Worm (Caenorhabditis elegans) whole organism, L4 larva: ENCODE data around the gene F22B7.3.

Experiments used
- F26F4.8 ChIP-seq: fragments of 200-800 bp; sonication (Bioruptor generic); conservative IDR thresholded peaks from 2 replicates; pipeline ENCODE4 v1.3.6; 2022; ENCODE audit warnings: missing genetic modification characterization, missing compliant biosample characterization
- F37D6.2 ChIP-seq: sonication (generic microtip); optimal IDR thresholded peaks from 2 replicates; lab custom pipeline; 2016; ENCODE audit warnings: mild to moderate bottlenecking, missing genetic modification characterization, missing compliant biosample characterization
- R02D3.7 ChIP-seq: fragments of 150-350 bp; sonication (generic microtip); optimal IDR thresholded peaks from 3 replicates; lab custom pipeline; 2014; ENCODE audit warnings: missing biosample characterization, missing genetic modification characterization
- T26A8.4 ChIP-seq: fragments of 200-800 bp; sonication (Bioruptor generic); IDR thresholded peaks from 2 replicates; pipeline ENCODE4 v1.3.6; 2022; ENCODE audit warnings: missing genetic modification characterization, missing compliant biosample characterization
- Y48G9A.11 ChIP-seq: fragments of 200-800 bp; sonication (Bioruptor generic); IDR thresholded peaks from 2 replicates; pipeline ENCODE4 v1.3.6; 2022; ENCODE audit warnings: missing genetic modification reagents, missing genetic modification characterization, missing compliant biosample characterization
- Y5F2A.4 ChIP-seq: fragments of 200-800 bp; sonication (Bioruptor generic); optimal IDR thresholded peaks from 2 replicates; lab custom pipeline; 2018; ENCODE audit warnings: mild to moderate bottlenecking, missing genetic modification characterization, missing compliant biosample characterization
- Y75B8A.6 ChIP-seq: fragments of 200-800 bp; sonication (Bioruptor generic); IDR thresholded peaks from 2 replicates; pipeline ENCODE4 v1.3.6; 2022; ENCODE audit warnings: missing genetic modification reagents, missing genetic modification characterization, missing compliant biosample characterization
- aha-1 ChIP-seq: fragments of 150-350 bp; peaks from one replicate; lab custom pipeline; 2014; ENCODE audit warnings: missing biosample characterization, missing genetic modification characterization
- aly-2 ChIP-seq: sonication (generic microtip); optimal IDR thresholded peaks from 2 replicates; lab custom pipeline; 2018; ENCODE audit warnings: missing biosample characterization, missing genetic modification characterization
- ama-1 ChIP-seq: fragments of 150-350 bp; optimal IDR thresholded peaks from 2 replicates; lab custom pipeline; 2014; ENCODE audit warnings: inconsistent platforms, mixed read lengths
- arid-1 ChIP-seq: fragments of 200-800 bp; sonication (Bioruptor generic); conservative IDR thresholded peaks from 2 replicates; pipeline ENCODE4 v1.3.6; 2022; ENCODE audit warnings: missing genetic modification reagents, missing genetic modification characterization, missing compliant biosample characterization
- ceh-44 ChIP-seq: fragments of 200-800 bp; sonication (Bioruptor generic); IDR thresholded peaks from 2 replicates; pipeline ENCODE4 v1.3.6; 2022; ENCODE audit warnings: missing genetic modification reagents, missing genetic modification characterization, missing compliant biosample characterization
- ceh-82 ChIP-seq: sonication (generic microtip); optimal IDR thresholded peaks from 2 replicates; lab custom pipeline; 2017; ENCODE audit warnings: missing biosample characterization, missing genetic modification characterization
- ctbp-1 ChIP-seq: fragments of 200-800 bp; sonication (Bioruptor generic); IDR thresholded peaks from 2 replicates; pipeline ENCODE4 v1.3.6; 2022; ENCODE audit warnings: missing genetic modification reagents, missing genetic modification characterization, missing compliant biosample characterization
- daf-16 ChIP-seq, 3 experiments: sonication (generic microtip); optimal IDR thresholded peaks; 2 replicates each; lab custom pipeline; 2016 to 2017; ENCODE audit warnings: missing genetic modification characterization in 3 of 3, missing genetic modification reagents in 3 of 3, mild to moderate bottlenecking in 2 of 3, missing compliant biosample characterization in 2 of 3, missing biosample characterization in 1 of 3, moderate library complexity in 1 of 3
- dmd-6 ChIP-seq: fragments of 200-800 bp; sonication (Bioruptor generic); IDR thresholded peaks from 2 replicates; pipeline ENCODE4 v1.3.6; 2022; ENCODE audit warnings: missing genetic modification reagents, missing genetic modification characterization, missing compliant biosample characterization
- dmd-8 ChIP-seq: fragments of 200-800 bp; sonication (Bioruptor generic); IDR thresholded peaks from 2 replicates; pipeline ENCODE4 v1.3.6; 2022; ENCODE audit warnings: missing genetic modification characterization, missing compliant biosample characterization
- duxl-1 ChIP-seq: sonication (generic microtip); optimal IDR thresholded peaks from 2 replicates; lab custom pipeline; 2016; ENCODE audit warnings: mild to moderate bottlenecking, missing genetic modification characterization, moderate library complexity, missing compliant biosample characterization; ENCODE audit not compliant: poor library complexity
- dve-1 ChIP-seq: sonication (generic microtip); optimal IDR thresholded peaks from 2 replicates; lab custom pipeline; 2017; ENCODE audit warnings: antibody characterized with exemption, mild to moderate bottlenecking, missing genetic modification characterization, missing compliant biosample characterization; ENCODE audit not compliant: insufficient read depth
- egl-43 ChIP-seq: fragments of 200-800 bp; sonication (Bioruptor generic); IDR thresholded peaks from 2 replicates; pipeline ENCODE4 v1.3.6; 2022; ENCODE audit warnings: missing genetic modification reagents, missing genetic modification characterization, missing compliant biosample characterization
- hif-1 ChIP-seq, 2 experiments: sonication (generic microtip); optimal IDR thresholded peaks; 2 replicates each; lab custom pipeline; 2016 to 2017; ENCODE audit warnings: missing compliant biosample characterization in 2 of 2, missing genetic modification characterization in 2 of 2, missing genetic modification reagents in 2 of 2, missing genotype in 2 of 2, mild to moderate bottlenecking in 1 of 2
- hlh-11 ChIP-seq: fragments of 200-800 bp; sonication (Bioruptor generic); optimal IDR thresholded peaks from 2 replicates; lab custom pipeline; 2018; ENCODE audit warnings: mild to moderate bottlenecking, missing genetic modification characterization, missing compliant biosample characterization
- hmg-1.1 ChIP-seq: fragments of 200-800 bp; sonication (Bioruptor generic); IDR thresholded peaks from 2 replicates; pipeline ENCODE4 v1.3.6; 2022; ENCODE audit warnings: missing genetic modification reagents, missing genetic modification characterization, missing compliant biosample characterization
- lim-7 ChIP-seq: fragments of 200-800 bp; sonication (Bioruptor generic); IDR thresholded peaks from 2 replicates; pipeline ENCODE4 v1.3.6; 2022; ENCODE audit warnings: missing genetic modification characterization, missing compliant biosample characterization
- lin-1 ChIP-seq: fragments of 200-800 bp; sonication (Bioruptor generic); IDR thresholded peaks from 2 replicates; pipeline ENCODE4 v1.3.6; 2022; ENCODE audit warnings: missing genetic modification reagents, missing genetic modification characterization, missing compliant biosample characterization
- lin-13 ChIP-seq: fragments of 150-350 bp; optimal IDR thresholded peaks from 2 replicates; lab custom pipeline; 2014; ENCODE audit warnings: missing biosample characterization, missing genetic modification reagents, missing genetic modification characterization
- lin-38 ChIP-seq: fragments of 200-800 bp; sonication (Bioruptor generic); IDR thresholded peaks from 2 replicates; pipeline ENCODE4 v1.3.6; 2022; ENCODE audit warnings: missing genetic modification reagents, missing genetic modification characterization, missing compliant biosample characterization
- madf-5 ChIP-seq, 2 experiments: fragments of 200-800 bp; sonication (Bioruptor generic); IDR thresholded peaks; 2 replicates each; pipeline ENCODE4 v1.3.6; 2022; ENCODE audit warnings: missing compliant biosample characterization in 2 of 2, missing genetic modification characterization in 2 of 2
- madf-9 ChIP-seq: fragments of 200-800 bp; sonication (Bioruptor generic); conservative IDR thresholded peaks from 2 replicates; pipeline ENCODE4 v1.3.6; 2022; ENCODE audit warnings: missing genetic modification reagents, missing genetic modification characterization, missing compliant biosample characterization
- mdl-1 ChIP-seq, 2 experiments: fragments of 150-350 bp in 1 of 2; sonication (generic microtip) in 1 of 2; optimal IDR thresholded peaks; 2 replicates each; lab custom pipeline; 2014 to 2017; ENCODE audit warnings: missing biosample characterization in 2 of 2, missing genetic modification characterization in 2 of 2
- mdt-29 ChIP-seq: fragments of 200-800 bp; sonication (Bioruptor generic); IDR thresholded peaks from 2 replicates; pipeline ENCODE4 v1.3.6; 2022; ENCODE audit warnings: missing genetic modification reagents, missing genetic modification characterization, missing compliant biosample characterization
- mep-1 ChIP-seq: fragments of 150-350 bp; sonication (generic microtip); optimal IDR thresholded peaks from 3 replicates; lab custom pipeline; 2014; ENCODE audit warnings: missing biosample characterization, missing genetic modification characterization
- mes-2 ChIP-seq: sonication (generic microtip); optimal IDR thresholded peaks from 2 replicates; lab custom pipeline; 2016; ENCODE audit warnings: missing genotype, mild to moderate bottlenecking, missing genetic modification characterization, missing compliant biosample characterization; ENCODE audit not compliant: poor library complexity, severe bottlenecking
- mxl-2 ChIP-seq: fragments of 200-800 bp; sonication (Bioruptor generic); conservative IDR thresholded peaks from 2 replicates; pipeline ENCODE4 v1.3.6; 2022; ENCODE audit warnings: missing genetic modification reagents, missing genetic modification characterization, missing compliant biosample characterization
- mxl-3 ChIP-seq: fragments of 200-800 bp; sonication (Bioruptor generic); optimal IDR thresholded peaks from 2 replicates; lab custom pipeline; 2018; ENCODE audit warnings: mild to moderate bottlenecking, missing genetic modification characterization, missing compliant biosample characterization
- nhr-102 ChIP-seq: sonication (generic microtip); optimal IDR thresholded peaks from 2 replicates; lab custom pipeline; 2016; ENCODE audit warnings: mild to moderate bottlenecking, missing genetic modification characterization, moderate library complexity, missing compliant biosample characterization
- nhr-76 ChIP-seq: fragments of 150-350 bp; optimal IDR thresholded peaks from 2 replicates; lab custom pipeline; 2014; ENCODE audit warnings: missing biosample characterization, missing genetic modification characterization
- php-3 ChIP-seq: fragments of 200-800 bp; sonication (Bioruptor generic); IDR thresholded peaks from 2 replicates; pipeline ENCODE4 v1.3.6; 2022; ENCODE audit warnings: missing genetic modification reagents, missing genetic modification characterization, missing compliant biosample characterization
- pqm-1 ChIP-seq: sonication (generic microtip); optimal IDR thresholded peaks from 2 replicates; lab custom pipeline; 2017; ENCODE audit warnings: missing biosample characterization, missing genetic modification characterization
- rbr-2 ChIP-seq: sonication (generic microtip); optimal IDR thresholded peaks from 2 replicates; lab custom pipeline; 2016; ENCODE audit warnings: missing genotype, missing genetic modification characterization, missing compliant biosample characterization
- saeg-2 ChIP-seq: fragments of 200-800 bp; sonication (Bioruptor generic); IDR thresholded peaks from 2 replicates; pipeline ENCODE4 v1.3.6; 2022; ENCODE audit warnings: missing genetic modification reagents, missing genetic modification characterization, missing compliant biosample characterization
- snpc-1.2 ChIP-seq: fragments of 200-800 bp; sonication (Bioruptor generic); IDR thresholded peaks from 2 replicates; pipeline ENCODE4 v1.3.6; 2022; ENCODE audit warnings: missing genetic modification reagents, missing genetic modification characterization, missing compliant biosample characterization
- tag-97 ChIP-seq: fragments of 200-800 bp; sonication (Bioruptor generic); IDR thresholded peaks from 2 replicates; pipeline ENCODE4 v1.3.6; 2022; ENCODE audit warnings: missing genetic modification characterization, missing compliant biosample characterization
- unc-39 ChIP-seq: sonication (generic microtip); optimal IDR thresholded peaks from 2 replicates; lab custom pipeline; 2017; ENCODE audit warnings: missing biosample characterization, missing genetic modification characterization
- unc-62 ChIP-seq, 3 experiments: fragments of 150-350 bp in 1 of 3; sonication (generic microtip); optimal IDR thresholded peaks in 2 of 3; peaks in 1 of 3; 1 replicate in 1 of 3; 2 replicates in 2 of 3; lab custom pipeline; 2014 to 2017; ENCODE audit warnings: missing biosample characterization in 3 of 3, missing genetic modification characterization in 3 of 3, missing genetic modification reagents in 3 of 3, missing genotype in 1 of 3
- vab-7 ChIP-seq: fragments of 200-800 bp; sonication (Bioruptor generic); IDR thresholded peaks from 2 replicates; pipeline ENCODE4 v1.3.6; 2022; ENCODE audit warnings: missing genetic modification reagents, missing genetic modification characterization, missing compliant biosample characterization
- zfp-3 ChIP-seq: fragments of 200-800 bp; sonication (Bioruptor generic); conservative IDR thresholded peaks from 2 replicates; pipeline ENCODE4 v1.3.6; 2022; ENCODE audit warnings: missing genetic modification reagents, missing genetic modification characterization, missing compliant biosample characterization
- zip-11 ChIP-seq: fragments of 200-800 bp; sonication (Bioruptor generic); IDR thresholded peaks from 2 replicates; pipeline ENCODE4 v1.3.6; 2022; ENCODE audit warnings: missing genetic modification characterization, missing compliant biosample characterization
- zip-2 ChIP-seq: fragments of 150-350 bp; optimal IDR thresholded peaks from 2 replicates; lab custom pipeline; 2014; ENCODE audit warnings: missing biosample characterization, missing genetic modification characterization

F22B7.3 gene

DNA sequence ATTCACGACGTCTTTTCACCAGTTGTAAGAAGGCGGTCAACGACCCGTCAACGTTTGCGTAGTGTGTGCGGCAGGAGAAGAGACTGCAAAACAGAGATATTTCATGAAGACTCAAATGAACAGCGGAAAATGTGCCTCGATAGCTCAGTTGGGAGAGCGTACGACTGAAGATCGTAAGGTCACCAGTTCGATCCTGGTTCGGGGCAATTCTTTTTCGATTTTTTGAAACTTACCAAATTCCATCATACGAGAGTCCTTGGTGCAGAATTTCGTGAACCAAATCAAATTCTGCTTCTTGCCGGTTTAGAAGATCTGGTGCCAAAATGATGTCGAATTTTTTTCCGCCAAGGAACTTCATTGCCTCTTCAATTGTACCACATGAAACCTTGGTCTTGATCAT, 4.2 kb downstream of the F22B7.3 start:
- TF ChIP-seq R02D3.7 (tag; lab: Kevin White, UChicago): no peak
- TF ChIP-seq madf-9 (GFP tag; lab: Robert Waterston, UW): peak; percentile 35; the same call in 1 of the 2 replicates
- TF ChIP-seq lin-1: peak; percentile 72
- peak; percentile 31 for TF ChIP-seq duxl-1 (tag; lab: Kevin White, UChicago)
- TF ChIP-seq hlh-11 (tag; lab: Kevin White, UChicago): peak; percentile 14
- 0 out of 2 replicates have a peak, but pooled peaks have one; percentile 57 for TF ChIP-seq php-3 (GFP tag; lab: Robert Waterston, UW)
- peak; percentile 51 for TF ChIP-seq mxl-3 (GFP tag; lab: Kevin White, UChicago)
- peak; percentile 67 for TF ChIP-seq hmg-1.1
- peak; percentile 71 for TF ChIP-seq mes-2 (tag; lab: Kevin White, UChicago)
- peak; percentile 73 for TF ChIP-seq lin-38 (GFP tag; lab: Robert Waterston, UW)
- peak; percentile 34 for TF ChIP-seq mep-1 (tag; lab: Kevin White, UChicago)
- peak; percentile 18; the same call in 1 of the 2 replicates for TF ChIP-seq arid-1 (GFP tag; lab: Robert Waterston, UW)
- peak; percentile 44; the same call in 1 of the 2 replicates for TF ChIP-seq mdt-29 (GFP tag; lab: Robert Waterston, UW)
- TF ChIP-seq aly-2 (tag; lab: Kevin White, UChicago): peak; percentile 5
- no peak for TF ChIP-seq F37D6.2 (tag; lab: Kevin White, UChicago)
- peak; percentile 63; the same call in 1 of the 2 replicates for TF ChIP-seq F26F4.8 (GFP tag; lab: Robert Waterston, UW)
- no peak for TF ChIP-seq unc-39 (tag; lab: Kevin White, UChicago)
- peak; percentile 80 for TF ChIP-seq egl-43 (GFP tag; lab: Robert Waterston, UW)
- peak; percentile 12; the same call in 1 of the 2 replicates for TF ChIP-seq zfp-3 (GFP tag; lab: Robert Waterston, UW)
- no peak for TF ChIP-seq ceh-82
- TF ChIP-seq saeg-2 (GFP tag; lab: Robert Waterston, UW): 0 out of 2 replicates have a peak, but pooled peaks have one; percentile 54
- TF ChIP-seq nhr-76 (tag; lab: Kevin White, UChicago): no peak
- TF ChIP-seq rbr-2 (tag; lab: Kevin White, UChicago): peak; percentile 47
- peak; percentile 1 for TF ChIP-seq nhr-102 (tag; lab: Kevin White, UChicago)
- no peak; the same call in 1 of the 2 replicates for TF ChIP-seq dmd-6 (GFP tag; lab: Robert Waterston, UW)
- peak in 1 of 2 experiments; percentile 17 for TF ChIP-seq hif-1 (tag; optimal IDR thresholded peaks at IDR 0.05; lab: Kevin White, UChicago)
- peak; percentile 5 for TF ChIP-seq Y5F2A.4
- TF ChIP-seq daf-16 (GFP tag; optimal IDR thresholded peaks at IDR 0.05; lab: Kevin White, UChicago): peak in 1 of 2 experiments; percentile 37
- peak; percentile 26 for TF ChIP-seq daf-16 (tag; optimal IDR thresholded peaks at IDR 0.05; lab: Kevin White, UChicago)
- 0 out of 2 replicates have a peak, but pooled peaks have one; percentile 10 for TF ChIP-seq mxl-2 (GFP tag; lab: Robert Waterston, UW)
- no peak for TF ChIP-seq tag-97 (GFP tag; lab: Robert Waterston, UW)
- peak; percentile 51; the same call in 1 of the 2 replicates for TF ChIP-seq ctbp-1
- 0 out of 2 replicates have a peak, but pooled peaks have one; percentile 58 for TF ChIP-seq ceh-44 (GFP tag; lab: Robert Waterston, UW)
- peak; percentile 72 for TF ChIP-seq snpc-1.2 (GFP tag; lab: Robert Waterston, UW)
- TF ChIP-seq lim-7 (GFP tag; lab: Robert Waterston, UW): peak; percentile 71
- TF ChIP-seq ama-1: peak; percentile 72
- TF ChIP-seq mdl-1 (tag; optimal IDR thresholded peaks at IDR 0.05; lab: Kevin White, UChicago): no peak
- TF ChIP-seq madf-5 (GFP tag; IDR thresholded peaks at IDR 0.05; lab: Robert Waterston, UW): peak; percentile 11 to 64; a peak in 1 of 4 replicates
- TF ChIP-seq dmd-8 (GFP tag; lab: Robert Waterston, UW): peak; percentile 74; the same call in 1 of the 2 replicates
- no peak for TF ChIP-seq zip-2 (tag; lab: Kevin White, UChicago)
- TF ChIP-seq Y75B8A.6 (GFP tag; lab: Robert Waterston, UW): no peak
- peak; percentile 47 for TF ChIP-seq lin-13 (GFP tag; lab: Kevin White, UChicago)
- peak; percentile 66 for TF ChIP-seq Y48G9A.11 (GFP tag; lab: Robert Waterston, UW)
- no peak for TF ChIP-seq zip-11 (GFP tag; lab: Robert Waterston, UW)
- no peak for TF ChIP-seq pqm-1 (tag; lab: Kevin White, UChicago)
- TF ChIP-seq vab-7: peak; percentile 83
- peak; percentile 75 for TF ChIP-seq T26A8.4 (GFP tag; lab: Robert Waterston, UW)
- peak in 1 of 2 experiments; percentile 92 for TF ChIP-seq unc-62 (GFP tag; optimal IDR thresholded peaks at IDR 0.05 in 1 of 2; lab: Kevin White, UChicago)
- no peak for TF ChIP-seq unc-62 (tag; optimal IDR thresholded peaks at IDR 0.05; lab: Kevin White, UChicago)
- peak; percentile 20 for TF ChIP-seq dve-1 (tag; lab: Kevin White, UChicago)
- TF ChIP-seq aha-1 (tag; lab: Kevin White, UChicago): peak; percentile 97
